Worm (Caenorhabditis elegans): Measurements from ENCODE around the gene aak-2.

- TF ChIP-seq tbx-2 (tag; optimal IDR thresholded peaks at IDR 0.05) (no peak), fos-1 (tag; optimal IDR thresholded peaks at IDR 0.05) (no peak), snu-23 (GFP tag; optimal IDR thresholded peaks at IDR 0.05) (no peak), dpl-1 (GFP tag; optimal IDR thresholded peaks at IDR 0.05) (no peak)
These were observed 25.0 kb upstream of the aak-2 start for ce11 chrX:16770919-16771318.
